Worm (Caenorhabditis elegans) whole organism, L4 larva: ENCODE measurements around the gene cky-1.
A peak's percentile ranks its signal among the peaks of the same experiment; 100 is the strongest.

Source experiments
- D1046.2 ChIP-seq: fragments of 200-800 bp; sonication (Bioruptor generic); IDR thresholded peaks from 2 replicates; pipeline ENCODE4 v1.3.6; 2022; ENCODE audit warnings: missing genetic modification characterization, missing compliant biosample characterization
- F37D6.2 ChIP-seq: sonication (generic microtip); optimal IDR thresholded peaks from 2 replicates; lab custom pipeline; 2016; ENCODE audit warnings: mild to moderate bottlenecking, missing genetic modification characterization, missing compliant biosample characterization
- F44E2.7 ChIP-seq: fragments of 200-800 bp; sonication (Bioruptor generic); IDR thresholded peaks from 2 replicates; pipeline ENCODE4 v2.1.2; 2022; ENCODE audit warnings: missing genetic modification characterization, missing compliant biosample characterization
- Y75B8A.6 ChIP-seq: fragments of 200-800 bp; sonication (Bioruptor generic); IDR thresholded peaks from 2 replicates; pipeline ENCODE4 v1.3.6; 2022; ENCODE audit warnings: missing genetic modification reagents, missing genetic modification characterization, missing compliant biosample characterization
- aha-1 ChIP-seq: fragments of 150-350 bp; peaks from one replicate; lab custom pipeline; 2014; ENCODE audit warnings: missing biosample characterization, missing genetic modification characterization
- ama-1 ChIP-seq: fragments of 150-350 bp; optimal IDR thresholded peaks from 2 replicates; lab custom pipeline; 2014; ENCODE audit warnings: inconsistent platforms, mixed read lengths
- attf-4 ChIP-seq: sonication (generic microtip); optimal IDR thresholded peaks from 3 replicates; lab custom pipeline; 2017; ENCODE audit warnings: missing biosample characterization, missing genetic modification characterization
- ceh-62 ChIP-seq: sonication (generic microtip); optimal IDR thresholded peaks from 2 replicates; lab custom pipeline; 2017; ENCODE audit warnings: missing biosample characterization, missing genetic modification characterization
- ces-1 ChIP-seq: fragments of 150-350 bp; sonication (generic microtip); optimal IDR thresholded peaks from 4 replicates; lab custom pipeline; 2014; ENCODE audit warnings: missing biosample characterization, missing genetic modification reagents, missing genetic modification characterization
- daf-16 ChIP-seq, 3 experiments: sonication (generic microtip); optimal IDR thresholded peaks; 2 replicates each; lab custom pipeline; 2016 to 2017; ENCODE audit warnings: missing genetic modification characterization in 3 of 3, missing genetic modification reagents in 3 of 3, mild to moderate bottlenecking in 2 of 3, missing compliant biosample characterization in 2 of 3, missing biosample characterization in 1 of 3, moderate library complexity in 1 of 3
- daf-19 ChIP-seq: fragments of 200-800 bp; sonication (Bioruptor generic); conservative IDR thresholded peaks from 2 replicates; pipeline ENCODE4 v1.3.6; 2022; ENCODE audit warnings: missing genetic modification characterization, missing compliant biosample characterization
- daf-8 ChIP-seq: fragments of 200-800 bp; sonication (Bioruptor generic); IDR thresholded peaks from 2 replicates; pipeline ENCODE4 v1.3.6; 2022; ENCODE audit warnings: missing genetic modification characterization, missing compliant biosample characterization
- dmd-6 ChIP-seq: fragments of 200-800 bp; sonication (Bioruptor generic); IDR thresholded peaks from 2 replicates; pipeline ENCODE4 v1.3.6; 2022; ENCODE audit warnings: missing genetic modification reagents, missing genetic modification characterization, missing compliant biosample characterization
- dmd-8 ChIP-seq: fragments of 200-800 bp; sonication (Bioruptor generic); IDR thresholded peaks from 2 replicates; pipeline ENCODE4 v1.3.6; 2022; ENCODE audit warnings: missing genetic modification characterization, missing compliant biosample characterization
- dpl-1 ChIP-seq: fragments of 150-350 bp; optimal IDR thresholded peaks from 2 replicates; lab custom pipeline; 2014; ENCODE audit warnings: missing biosample characterization, missing genetic modification reagents, missing genetic modification characterization
- dve-1 ChIP-seq: sonication (generic microtip); optimal IDR thresholded peaks from 2 replicates; lab custom pipeline; 2017; ENCODE audit warnings: antibody characterized with exemption, mild to moderate bottlenecking, missing genetic modification characterization, missing compliant biosample characterization; ENCODE audit not compliant: insufficient read depth
- fkh-10 ChIP-seq: fragments of 150-350 bp; optimal IDR thresholded peaks from 2 replicates; lab custom pipeline; 2014; ENCODE audit warnings: missing biosample characterization, missing genetic modification reagents, missing genetic modification characterization
- hif-1 ChIP-seq, 2 experiments: sonication (generic microtip); optimal IDR thresholded peaks; 2 replicates each; lab custom pipeline; 2016 to 2017; ENCODE audit warnings: missing compliant biosample characterization in 2 of 2, missing genetic modification characterization in 2 of 2, missing genetic modification reagents in 2 of 2, missing genotype in 2 of 2, mild to moderate bottlenecking in 1 of 2
- hlh-11 ChIP-seq: fragments of 200-800 bp; sonication (Bioruptor generic); optimal IDR thresholded peaks from 2 replicates; lab custom pipeline; 2018; ENCODE audit warnings: mild to moderate bottlenecking, missing genetic modification characterization, missing compliant biosample characterization
- hmg-1.1 ChIP-seq: fragments of 200-800 bp; sonication (Bioruptor generic); IDR thresholded peaks from 2 replicates; pipeline ENCODE4 v1.3.6; 2022; ENCODE audit warnings: missing genetic modification reagents, missing genetic modification characterization, missing compliant biosample characterization
- lin-13 ChIP-seq: fragments of 150-350 bp; optimal IDR thresholded peaks from 2 replicates; lab custom pipeline; 2014; ENCODE audit warnings: missing biosample characterization, missing genetic modification reagents, missing genetic modification characterization
- lin-15B ChIP-seq: fragments of 150-350 bp; sonication (generic microtip); optimal IDR thresholded peaks from 3 replicates; lab custom pipeline; 2014; ENCODE audit warnings: missing biosample characterization, missing genetic modification characterization
- mep-1 ChIP-seq: fragments of 150-350 bp; sonication (generic microtip); optimal IDR thresholded peaks from 3 replicates; lab custom pipeline; 2014; ENCODE audit warnings: missing biosample characterization, missing genetic modification characterization
- nhr-10 ChIP-seq: fragments of 150-350 bp; optimal IDR thresholded peaks from 2 replicates; lab custom pipeline; 2014; ENCODE audit warnings: missing biosample characterization, missing genetic modification characterization
- nhr-28 ChIP-seq: fragments of 150-350 bp; optimal IDR thresholded peaks from 2 replicates; lab custom pipeline; 2014; ENCODE audit warnings: missing biosample characterization, missing genetic modification characterization
- nhr-41 ChIP-seq: fragments of 200-800 bp; sonication (Bioruptor generic); IDR thresholded peaks from 2 replicates; pipeline ENCODE4 v1.3.6; 2022; ENCODE audit warnings: missing genetic modification reagents, missing genetic modification characterization, missing compliant biosample characterization
- nhr-48 ChIP-seq: sonication (generic microtip); optimal IDR thresholded peaks from 2 replicates; lab custom pipeline; 2016; ENCODE audit warnings: mild to moderate bottlenecking, missing genetic modification characterization, missing compliant biosample characterization
- nhr-6 ChIP-seq: fragments of 150-350 bp; optimal IDR thresholded peaks from 2 replicates; lab custom pipeline; 2014; ENCODE audit warnings: missing biosample characterization, missing genetic modification characterization
- nhr-76 ChIP-seq: fragments of 150-350 bp; optimal IDR thresholded peaks from 2 replicates; lab custom pipeline; 2014; ENCODE audit warnings: missing biosample characterization, missing genetic modification characterization
- php-3 ChIP-seq: fragments of 200-800 bp; sonication (Bioruptor generic); IDR thresholded peaks from 2 replicates; pipeline ENCODE4 v1.3.6; 2022; ENCODE audit warnings: missing genetic modification reagents, missing genetic modification characterization, missing compliant biosample characterization
- pqm-1 ChIP-seq: sonication (generic microtip); optimal IDR thresholded peaks from 2 replicates; lab custom pipeline; 2017; ENCODE audit warnings: missing biosample characterization, missing genetic modification characterization
- rbr-2 ChIP-seq: sonication (generic microtip); optimal IDR thresholded peaks from 2 replicates; lab custom pipeline; 2016; ENCODE audit warnings: missing genotype, missing genetic modification characterization, missing compliant biosample characterization
- saeg-2 ChIP-seq: fragments of 200-800 bp; sonication (Bioruptor generic); IDR thresholded peaks from 2 replicates; pipeline ENCODE4 v1.3.6; 2022; ENCODE audit warnings: missing genetic modification reagents, missing genetic modification characterization, missing compliant biosample characterization
- skn-1 ChIP-seq: fragments of 150-350 bp; optimal IDR thresholded peaks from 2 replicates; lab custom pipeline; 2014; ENCODE audit warnings: missing biosample characterization, missing genetic modification characterization
- spr-3 ChIP-seq: fragments of 200-800 bp; sonication (Bioruptor generic); optimal IDR thresholded peaks from 2 replicates; lab custom pipeline; 2018; ENCODE audit warnings: mild to moderate bottlenecking, missing genetic modification characterization, missing compliant biosample characterization
- tra-1 ChIP-seq: fragments of 200-800 bp; sonication (Bioruptor generic); IDR thresholded peaks from 2 replicates; pipeline ENCODE4 v1.3.6; 2022; ENCODE audit warnings: missing genetic modification reagents, missing genetic modification characterization, missing compliant biosample characterization
- unc-62 ChIP-seq, 3 experiments: fragments of 150-350 bp in 1 of 3; sonication (generic microtip); optimal IDR thresholded peaks in 2 of 3; peaks in 1 of 3; 1 replicate in 1 of 3; 2 replicates in 2 of 3; lab custom pipeline; 2014 to 2017; ENCODE audit warnings: missing biosample characterization in 3 of 3, missing genetic modification characterization in 3 of 3, missing genetic modification reagents in 3 of 3, missing genotype in 1 of 3

The cky-1 gene

DNA sequence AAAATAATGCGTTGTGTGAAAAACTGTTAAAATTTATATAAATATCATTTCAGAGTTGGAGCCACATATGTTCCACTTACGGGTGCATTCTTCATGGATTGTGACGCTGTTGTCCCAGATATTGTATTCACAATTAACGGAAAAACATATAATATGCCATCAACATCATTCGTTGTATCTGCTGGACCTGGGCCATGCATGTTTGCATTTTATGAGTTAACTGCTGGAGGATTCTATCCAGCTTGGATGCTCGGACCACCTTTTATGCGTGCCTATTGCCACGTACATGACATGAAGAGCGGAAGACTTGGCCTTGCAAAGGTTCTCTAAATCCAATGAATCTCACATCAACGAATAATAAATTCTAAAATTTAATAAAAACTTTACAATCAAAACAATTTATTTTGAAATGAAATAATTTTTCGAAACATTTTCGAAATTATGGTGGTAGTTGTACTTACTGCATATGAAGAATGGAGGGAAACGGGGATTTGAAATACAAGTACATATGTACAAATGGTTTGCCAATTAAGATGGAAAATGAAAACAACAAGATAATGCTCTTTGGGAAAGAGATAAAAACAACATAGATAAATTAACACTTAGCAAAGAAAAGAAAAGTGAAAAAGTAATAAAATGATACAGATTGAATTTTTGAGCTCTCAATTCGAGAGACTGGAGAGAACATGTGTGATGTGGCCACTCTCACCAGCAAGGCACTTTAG, 7.4 kb downstream of the cky-1 start (continued):
- no peak for TF ChIP-seq hif-1 (tag; optimal IDR thresholded peaks at IDR 0.05; lab: Kevin White, UChicago)
- no peak for TF ChIP-seq attf-4 (tag; lab: Kevin White, UChicago)
- no peak for TF ChIP-seq nhr-76
- peak; percentile 53 for TF ChIP-seq dve-1 (tag; lab: Kevin White, UChicago)
- TF ChIP-seq dmd-8 (GFP tag; lab: Robert Waterston, UW): no peak
- TF ChIP-seq nhr-41: no peak
- no peak for TF ChIP-seq daf-19
- TF ChIP-seq tra-1 (GFP tag; lab: Robert Waterston, UW): no peak
- peak; percentile 13 for TF ChIP-seq nhr-48 (tag; lab: Kevin White, UChicago)
- peak; percentile 29 for TF ChIP-seq nhr-10 (tag; lab: Kevin White, UChicago)
- no peak for TF ChIP-seq ces-1
- TF ChIP-seq lin-13 (GFP tag; lab: Kevin White, UChicago): no peak
- no peak for TF ChIP-seq lin-15B (tag; lab: Kevin White, UChicago)
- TF ChIP-seq, all 104 proteins: peak for 9

ce11 chrV:12744979-12745378, 8.5 kb downstream of the cky-1 start, which contains the start of gene C15C8.7:
TSS of gene C15C8.7 (minus strand) at chrV:12745050.
- 0 out of 2 replicates have a peak, but pooled peaks have one; percentile 28 for TF ChIP-seq php-3 (GFP tag; lab: Robert Waterston, UW)
- peak; percentile 50 for TF ChIP-seq hlh-11 (tag; lab: Kevin White, UChicago)
- peak; percentile 46; the same call in 1 of the 2 replicates for TF ChIP-seq dmd-6 (GFP tag; lab: Robert Waterston, UW)
- TF ChIP-seq mep-1: peak; percentile 1
- TF ChIP-seq nhr-28: peak; percentile 37
- TF ChIP-seq rbr-2 (tag; lab: Kevin White, UChicago): no peak
- TF ChIP-seq ama-1 (lab: Kevin White, UChicago): peak; percentile 9
- TF ChIP-seq nhr-41: no peak
- TF ChIP-seq daf-16 (GFP tag; optimal IDR thresholded peaks at IDR 0.05; lab: Kevin White, UChicago): no peak
- TF ChIP-seq daf-16 (tag; optimal IDR thresholded peaks at IDR 0.05; lab: Kevin White, UChicago): peak; percentile 51
- TF ChIP-seq dve-1 (tag; lab: Kevin White, UChicago): peak; percentile 58
- TF ChIP-seq D1046.2 (GFP tag; lab: Robert Waterston, UW): no peak
- peak; percentile 77 for TF ChIP-seq aha-1 (tag; lab: Kevin White, UChicago)
- TF ChIP-seq pqm-1 (tag; lab: Kevin White, UChicago): peak; percentile 84

DNA sequence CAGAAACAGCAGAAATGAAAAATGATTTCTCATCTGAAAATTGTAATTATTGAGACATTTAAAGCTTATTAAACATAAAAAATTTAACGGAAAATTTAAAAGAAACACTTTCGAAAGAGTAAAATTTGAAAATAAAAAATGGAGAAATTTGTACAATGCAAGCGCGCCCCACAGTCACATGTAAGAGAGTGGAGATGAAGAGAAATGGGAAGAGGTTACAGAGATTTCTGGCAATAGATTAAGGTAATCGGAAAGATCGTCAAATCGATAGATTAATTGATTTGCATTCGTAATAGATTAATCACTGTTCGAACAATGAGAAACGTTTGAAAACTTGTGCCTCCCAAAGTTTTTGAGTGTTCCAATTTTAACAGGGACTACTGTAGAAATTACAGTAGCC, 10.9 kb downstream of the cky-1 start, which contains the start of gene C15C8.4:
TSS of gene C15C8.4 (minus strand) at position 33 of the 400 bp plus-strand sequence.
- TF ChIP-seq dpl-1 (GFP tag; lab: Kevin White, UChicago): peak; percentile 17
- no peak for TF ChIP-seq hmg-1.1 (GFP tag; lab: Robert Waterston, UW)
- no peak for TF ChIP-seq spr-3 (GFP tag; lab: Kevin White, UChicago)
- TF ChIP-seq nhr-6 (tag; lab: Kevin White, UChicago): peak; percentile 54

ce11 chrV:12747856-12748255, 11.4 kb downstream of the cky-1 start, which contains the start of gene C15C8.5:
TSS of gene C15C8.5 (plus strand) at chrV:12748007.
- TF ChIP-seq Y75B8A.6: no peak
- TF ChIP-seq daf-8 (GFP tag; lab: Robert Waterston, UW): no peak
- peak; percentile 97 for TF ChIP-seq fkh-10 (GFP tag; lab: Kevin White, UChicago)
- TF ChIP-seq rbr-2 (tag; lab: Kevin White, UChicago): no peak
- peak; percentile 91 for TF ChIP-seq ces-1
- TF ChIP-seq, all 104 proteins: peak for 2

DNA sequence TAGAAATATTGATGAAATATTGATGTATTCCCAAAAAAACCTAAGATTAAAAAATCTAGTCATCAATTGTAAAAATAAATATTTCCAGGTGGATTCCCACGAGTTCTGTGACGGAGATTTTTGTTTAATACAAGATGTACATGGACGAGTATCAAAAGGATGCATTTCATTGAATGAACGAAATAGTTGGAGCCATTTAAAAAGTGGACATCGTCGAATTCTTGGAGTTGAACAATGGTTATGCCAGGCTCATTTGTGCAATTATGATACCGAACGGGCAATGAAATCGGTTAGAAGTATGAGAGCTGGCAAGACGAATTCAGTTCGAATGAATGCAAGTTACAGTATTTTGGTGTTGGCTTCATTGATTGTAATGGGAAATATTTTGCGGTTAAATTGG, 13.1 kb downstream of the cky-1 start:
- TF ChIP-seq unc-62 (GFP tag; optimal IDR thresholded peaks at IDR 0.05 in 1 of 2; lab: Kevin White, UChicago) (peak in 1 of 2 experiments; percentile 94), unc-62 (tag; optimal IDR thresholded peaks at IDR 0.05; lab: Kevin White, UChicago) (no peak), skn-1 (tag; lab: Kevin White, UChicago) (no peak), F44E2.7 (GFP tag; lab: Robert Waterston, UW) (no peak), ama-1 (lab: Kevin White, UChicago) (no peak), nhr-6 (tag; lab: Kevin White, UChicago) (no peak), F37D6.2 (tag; lab: Kevin White, UChicago) (no peak), ceh-62 (tag; lab: Kevin White, UChicago) (no peak), saeg-2 (GFP tag; lab: Robert Waterston, UW) (no peak)
